Fruit fly (Drosophila melanogaster) whole organism, embryonic: Measurements from ENCODE around the gene CG43230.
A peak's percentile ranks its signal among the peaks of the same experiment; 100 is the strongest.

ENCODE experiments used
- Awh ChIP-seq: fragments of 200-800 bp; sonication (Bioruptor generic); IDR thresholded peaks from 2 replicates; pipeline ENCODE4, ENCODE4 v1.3.6; 2022; ENCODE audit warnings: missing biosample characterization, missing genetic modification characterization
- CG10654 ChIP-seq: fragments of 200-800 bp; sonication (Bioruptor generic); optimal IDR thresholded peaks from 2 replicates; lab custom pipeline; 2016; ENCODE audit warnings: missing biosample characterization, missing genetic modification characterization
- CG11456 ChIP-seq: fragments of 200-800 bp; sonication (Bioruptor generic); IDR thresholded peaks from 3 replicates; pipeline ENCODE4 v1.3.6; 2022; ENCODE audit warnings: missing biosample characterization, missing genetic modification characterization
- CG11504 ChIP-seq: fragments of 200-800 bp; sonication (Bioruptor generic); optimal IDR thresholded peaks from 3 replicates; lab custom pipeline; 2019; ENCODE audit warnings: missing biosample characterization, mild to moderate bottlenecking, missing genetic modification characterization, moderate library complexity
- CG12071 ChIP-seq: fragments of 200-800 bp; sonication (Bioruptor generic); optimal IDR thresholded peaks from 3 replicates; lab custom pipeline; 2018; ENCODE audit warnings: missing biosample characterization, mild to moderate bottlenecking, missing genetic modification characterization
- CG12769 ChIP-seq: fragments of 200-800 bp; sonication (Bioruptor generic); optimal IDR thresholded peaks from 2 replicates; lab custom pipeline; 2019; ENCODE audit warnings: missing biosample characterization, mild to moderate bottlenecking, missing genetic modification characterization, moderate library complexity
- CG1647 ChIP-seq: fragments of 200-800 bp; sonication (Bioruptor generic); optimal IDR thresholded peaks from 3 replicates; lab custom pipeline; 2016; ENCODE audit warnings: missing biosample characterization, missing genetic modification characterization
- CG17359 ChIP-seq: fragments of 200-800 bp; sonication (Bioruptor generic); optimal IDR thresholded peaks from 3 replicates; lab custom pipeline; 2018; ENCODE audit warnings: missing biosample characterization, mild to moderate bottlenecking, missing genetic modification characterization, moderate library complexity
- CG17568 ChIP-seq: fragments of 200-800 bp; sonication (Bioruptor generic); optimal IDR thresholded peaks from 2 replicates; lab custom pipeline; 2018; ENCODE audit warnings: missing biosample characterization, mild to moderate bottlenecking, missing genetic modification characterization, moderate library complexity
- CG18599 ChIP-seq: fragments of 200-800 bp; sonication (Bioruptor generic); optimal IDR thresholded peaks from 3 replicates; lab custom pipeline; 2017; ENCODE audit warnings: missing biosample characterization, missing genetic modification characterization, mild to moderate bottlenecking, moderate library complexity, missing genetic modification reagents
- CG2678 ChIP-seq: fragments of 200-800 bp; sonication (Bioruptor generic); optimal IDR thresholded peaks from 3 replicates; lab custom pipeline; 2019; ENCODE audit warnings: missing biosample characterization, mild to moderate bottlenecking, missing genetic modification characterization, moderate library complexity
- CG32532 ChIP-seq: fragments of 200-800 bp; sonication (Bioruptor generic); IDR thresholded peaks from 2 replicates; pipeline ENCODE4 v1.3.6; 2022; ENCODE audit warnings: missing biosample characterization, missing genetic modification characterization
- CG34376 ChIP-seq: fragments of 200-800 bp; sonication (Bioruptor generic); optimal IDR thresholded peaks from 2 replicates; lab custom pipeline; 2018; ENCODE audit warnings: missing biosample characterization, mild to moderate bottlenecking, missing genetic modification characterization
- CG7556 ChIP-seq: fragments of 200-800 bp; sonication (Bioruptor generic); optimal IDR thresholded peaks from 2 replicates; lab custom pipeline; 2017; ENCODE audit warnings: missing biosample characterization, mild to moderate bottlenecking, missing genetic modification characterization
- CG9215 ChIP-seq: fragments of 200-800 bp; sonication (Bioruptor generic); IDR thresholded peaks from 2 replicates; pipeline ENCODE4 v1.3.6; 2022; ENCODE audit warnings: missing biosample characterization, missing genetic modification characterization
- CG9932 ChIP-seq: fragments of 200-800 bp; sonication (Bioruptor generic); IDR thresholded peaks from 2 replicates; pipeline ENCODE4 v1.3.6; 2022; ENCODE audit warnings: missing biosample characterization, missing genetic modification characterization
- Camta ChIP-seq: fragments of 200-800 bp; sonication (Bioruptor generic); optimal IDR thresholded peaks from 2 replicates; lab custom pipeline; 2016; ENCODE audit warnings: missing biosample characterization, missing genetic modification characterization
- Dbx ChIP-seq: fragments of 200-800 bp; sonication (Bioruptor generic); IDR thresholded peaks from 3 replicates; pipeline ENCODE4 v1.3.6; 2022; ENCODE audit warnings: missing biosample characterization, missing genetic modification characterization
- Deaf1 ChIP-seq: fragments of 200-800 bp; optimal IDR thresholded peaks from 3 replicates; lab custom pipeline; 2019; ENCODE audit warnings: missing biosample characterization, mild to moderate bottlenecking, missing genetic modification characterization, moderate library complexity
- Dek ChIP-seq: fragments of 200-800 bp; sonication (Bioruptor generic); optimal IDR thresholded peaks from 3 replicates; lab custom pipeline; 2019; ENCODE audit warnings: missing biosample characterization, mild to moderate bottlenecking, missing genetic modification characterization, moderate library complexity
- Drgx ChIP-seq: fragments of 200-800 bp; sonication (Bioruptor generic); IDR thresholded peaks from 2 replicates; pipeline ENCODE4 v1.3.6; 2022; ENCODE audit warnings: missing biosample characterization, missing genetic modification characterization
- Ets65A ChIP-seq: fragments of 200-800 bp; sonication (Bioruptor generic); peaks from one replicate; lab custom pipeline; 2016; ENCODE audit warnings: missing biosample characterization, missing genetic modification characterization
- Fer1 ChIP-seq: fragments of 200-800 bp; sonication (Bioruptor generic); optimal IDR thresholded peaks from 2 replicates; lab custom pipeline; 2017; ENCODE audit warnings: missing biosample characterization, mild to moderate bottlenecking, missing genetic modification characterization
- Hmr ChIP-seq: fragments of 200-800 bp; sonication (Bioruptor generic); optimal IDR thresholded peaks from 3 replicates; lab custom pipeline; 2017; ENCODE audit warnings: mild to moderate bottlenecking, missing biosample characterization, missing genetic modification reagents, missing genetic modification characterization
- Hsf ChIP-seq: fragments of 200-800 bp; sonication (Bioruptor generic); optimal IDR thresholded peaks from 3 replicates; lab custom pipeline; 2016; ENCODE audit warnings: missing biosample characterization, missing genetic modification characterization
- Jarid2 ChIP-seq: fragments of 200-800 bp; sonication (Bioruptor generic); optimal IDR thresholded peaks from 3 replicates; lab custom pipeline; 2017; ENCODE audit warnings: mild to moderate bottlenecking, missing biosample characterization, missing genetic modification reagents, missing genetic modification characterization
- Opbp ChIP-seq: fragments of 200-800 bp; sonication (Bioruptor generic); IDR thresholded peaks from 3 replicates; pipeline ENCODE4 v1.3.6; 2022; ENCODE audit warnings: missing biosample characterization, missing genetic modification characterization; ENCODE audit not compliant: partially characterized antibody
- Trl ChIP-seq, 3 experiments: fragments of >200 bp in 2 of 3; fragments of 200-800 bp in 1 of 3; sonication (Bioruptor generic) in 1 of 3; optimal IDR thresholded peaks; 2 replicates in 1 of 3; 3 replicates in 2 of 3; lab custom pipeline; 2016 to 2017; ENCODE audit warnings: missing biosample characterization in 1 of 3, missing genetic modification characterization in 1 of 3
- abd-A ChIP-seq: fragments of 200-800 bp; sonication (Bioruptor generic); optimal IDR thresholded peaks from 3 replicates; lab custom pipeline; 2019; ENCODE audit warnings: missing biosample characterization, mild to moderate bottlenecking, missing genetic modification characterization, moderate library complexity
- amos ChIP-seq: fragments of 200-800 bp; sonication (Bioruptor generic); IDR thresholded peaks from 2 replicates; pipeline ENCODE4 v1.3.6; 2022; ENCODE audit warnings: missing biosample characterization, missing genetic modification characterization; ENCODE audit not compliant: partially characterized antibody
- ara ChIP-seq: fragments of 200-800 bp; sonication (Bioruptor generic); IDR thresholded peaks from 2 replicates; pipeline ENCODE4 v1.3.6; 2022; ENCODE audit warnings: missing biosample characterization, missing genetic modification characterization
- bcd ChIP-seq: fragments of 200-800 bp; sonication (Bioruptor generic); optimal IDR thresholded peaks from 2 replicates; lab custom pipeline; 2017; ENCODE audit warnings: missing biosample characterization, mild to moderate bottlenecking, missing genetic modification characterization
- chif ChIP-seq, 2 experiments: fragments of 200-800 bp; sonication (Bioruptor generic); optimal IDR thresholded peaks; 3 replicates each; lab custom pipeline; 2016; ENCODE audit warnings: missing biosample characterization in 2 of 2, missing genetic modification characterization in 2 of 2
- crol ChIP-seq: fragments of 200-800 bp; sonication (Bioruptor generic); IDR thresholded peaks from 2 replicates; pipeline ENCODE4 v1.3.6; 2022; ENCODE audit warnings: missing biosample characterization, missing genetic modification characterization
- danr ChIP-seq: fragments of 200-800 bp; sonication (Bioruptor generic); IDR thresholded peaks from 2 replicates; pipeline ENCODE4 v1.3.6; 2022; ENCODE audit warnings: missing biosample characterization, missing genetic modification characterization
- dmrt99B ChIP-seq: fragments of 200-800 bp; sonication (Bioruptor generic); optimal IDR thresholded peaks from 2 replicates; lab custom pipeline; 2018; ENCODE audit warnings: missing biosample characterization, mild to moderate bottlenecking, missing genetic modification characterization, moderate library complexity
- ewg ChIP-seq: fragments of 200-800 bp; sonication (Bioruptor generic); optimal IDR thresholded peaks from 3 replicates; lab custom pipeline; 2017; ENCODE audit warnings: mild to moderate bottlenecking, missing biosample characterization, missing genetic modification reagents, missing genetic modification characterization
- gsb ChIP-seq: fragments of 200-800 bp; sonication (Bioruptor generic); IDR thresholded peaks from 2 replicates; pipeline ENCODE4 v1.3.6; 2022; ENCODE audit warnings: missing biosample characterization, missing genetic modification characterization
- insv ChIP-seq, 2 experiments: fragments of 200-800 bp; sonication (Bioruptor generic); optimal IDR thresholded peaks; 3 replicates each; lab custom pipeline; 2016 to 2018; ENCODE audit warnings: missing biosample characterization in 2 of 2, missing genetic modification characterization in 2 of 2
- kay ChIP-seq: fragments of 200-800 bp; sonication (Bioruptor generic); optimal IDR thresholded peaks from 2 replicates; lab custom pipeline; 2016; ENCODE audit warnings: missing biosample characterization, missing genetic modification characterization
- nmo ChIP-seq: fragments of 200-800 bp; sonication (Bioruptor generic); optimal IDR thresholded peaks from 2 replicates; lab custom pipeline; 2018; ENCODE audit warnings: missing biosample characterization, mild to moderate bottlenecking, missing genetic modification characterization, moderate library complexity
- pnt ChIP-seq: fragments of 200-800 bp; sonication (Bioruptor generic); optimal IDR thresholded peaks from 3 replicates; lab custom pipeline; 2016; ENCODE audit warnings: missing biosample characterization, missing genetic modification characterization
- schlank ChIP-seq: fragments of 200-800 bp; sonication (Bioruptor generic); optimal IDR thresholded peaks from 2 replicates; lab custom pipeline; 2018; ENCODE audit warnings: missing biosample characterization, mild to moderate bottlenecking, missing genetic modification characterization
- scrt ChIP-seq: fragments of 200-800 bp; sonication (Bioruptor generic); optimal IDR thresholded peaks from 2 replicates; lab custom pipeline; 2018; ENCODE audit warnings: missing biosample characterization, mild to moderate bottlenecking, missing genetic modification characterization, moderate library complexity
- sr ChIP-seq: fragments of 200-800 bp; sonication (Bioruptor generic); IDR thresholded peaks from 3 replicates; pipeline ENCODE4 v1.3.6; 2022; ENCODE audit warnings: missing biosample characterization, missing genetic modification characterization
- tx ChIP-seq: fragments of 200-800 bp; sonication (Bioruptor generic); optimal IDR thresholded peaks from 2 replicates; lab custom pipeline; 2016; ENCODE audit warnings: missing biosample characterization, missing genetic modification characterization

CG43230 gene

DNA sequence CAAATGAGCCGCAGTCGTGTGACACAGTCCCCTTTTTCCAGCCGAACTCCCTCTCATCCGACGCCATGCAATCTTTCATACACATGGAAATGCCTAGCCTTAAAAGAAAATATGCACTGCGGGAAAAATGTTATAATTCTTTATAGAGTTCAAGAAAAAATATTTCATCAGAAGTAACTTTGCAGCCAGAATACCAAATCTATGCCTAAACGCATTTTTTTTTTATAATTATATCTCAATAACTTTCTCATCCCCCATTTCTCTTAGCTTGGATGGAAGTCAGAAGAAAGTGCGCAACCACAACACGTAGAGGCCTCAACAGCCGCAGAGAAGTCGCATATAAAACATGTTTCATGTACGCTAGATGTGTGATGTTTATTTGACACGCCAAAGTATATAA, 36.0 kb upstream of the CG43230 start (continued):
- TF ChIP-seq Hmr (GFP tag; lab: Kevin White, UChicago) = peak; percentile 51
- TF ChIP-seq sr (GFP tag; lab: Robert Waterston, UW) = no peak

DNA sequence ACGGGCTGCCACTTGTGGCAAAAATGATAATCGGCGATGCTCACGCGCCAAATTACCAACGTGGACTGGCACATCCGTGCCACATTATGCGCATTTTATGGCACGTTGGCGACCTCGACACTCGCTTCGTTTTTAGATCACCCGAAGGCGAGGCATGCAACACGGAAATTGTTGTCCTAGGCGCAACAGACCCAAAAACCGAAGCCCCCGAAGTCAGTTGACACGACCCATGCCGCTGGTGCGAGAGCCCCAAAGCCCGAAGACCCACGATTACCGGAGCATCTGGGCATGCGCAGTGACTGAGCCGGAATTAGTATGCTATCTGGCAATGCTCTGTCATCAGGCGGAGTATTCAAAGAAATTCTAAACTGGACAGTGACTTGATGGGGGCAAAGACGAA, 14.6 kb upstream of the CG43230 start, which contains the start of gene CG4168:
Gene CG4168 (minus strand): TSS at position 51 of the 400 bp plus-strand sequence.
- TF ChIP-seq schlank (tag; lab: Kevin White, UChicago) = no peak
- TF ChIP-seq insv (GFP tag; optimal IDR thresholded peaks at IDR 0.05; lab: Kevin White, UChicago) = no peak
- 0 out of 3 replicates have a peak, but pooled peaks have one; percentile 25 for TF ChIP-seq Opbp (GFP tag; lab: Robert Waterston, UW)
- TF ChIP-seq CG9932 = no peak
- TF ChIP-seq Trl (optimal IDR thresholded peaks at IDR 0.05; lab: Kevin White, UChicago) = peak in 1 of 2 experiments; percentile 3
- TF ChIP-seq Trl (GFP tag; optimal IDR thresholded peaks at IDR 0.05; lab: Kevin White, UChicago) = no peak
- TF ChIP-seq CG9215 (GFP tag; lab: Robert Waterston, UW) = 0 out of 2 replicates have a peak, but pooled peaks have one; percentile 37
- peak; percentile 5 for TF ChIP-seq CG11504 (tag; lab: Kevin White, UChicago)
- no peak for TF ChIP-seq kay
- TF ChIP-seq Jarid2 (GFP tag; lab: Kevin White, UChicago) = peak; percentile 45
- no peak for TF ChIP-seq tx (GFP tag; lab: Kevin White, UChicago)
- no peak for TF ChIP-seq Dbx (GFP tag; lab: Robert Waterston, UW)
- TF ChIP-seq crol (GFP tag; lab: Robert Waterston, UW) = peak; percentile 32; the same call in 1 of the 2 replicates
- TF ChIP-seq ewg (GFP tag; lab: Kevin White, UChicago) = peak; percentile 96
- TF ChIP-seq CG11456 (GFP tag; lab: Robert Waterston, UW) = 0 out of 3 replicates have a peak, but pooled peaks have one; percentile 25
- TF ChIP-seq Ets65A (GFP tag; lab: Kevin White, UChicago) = peak; percentile 27
- no peak for TF ChIP-seq danr (GFP tag; lab: Robert Waterston, UW)
- peak; percentile 4; the same call in 1 of the 2 replicates for TF ChIP-seq amos
- TF ChIP-seq abd-A (tag; lab: Kevin White, UChicago) = peak; percentile 69
- peak; percentile 99 for TF ChIP-seq Deaf1
- TF ChIP-seq scrt (GFP tag; lab: Kevin White, UChicago) = peak; percentile 67
- TF ChIP-seq nmo (GFP tag; lab: Kevin White, UChicago) = no peak
- TF ChIP-seq, all 482 proteins: peak for 13

DNA sequence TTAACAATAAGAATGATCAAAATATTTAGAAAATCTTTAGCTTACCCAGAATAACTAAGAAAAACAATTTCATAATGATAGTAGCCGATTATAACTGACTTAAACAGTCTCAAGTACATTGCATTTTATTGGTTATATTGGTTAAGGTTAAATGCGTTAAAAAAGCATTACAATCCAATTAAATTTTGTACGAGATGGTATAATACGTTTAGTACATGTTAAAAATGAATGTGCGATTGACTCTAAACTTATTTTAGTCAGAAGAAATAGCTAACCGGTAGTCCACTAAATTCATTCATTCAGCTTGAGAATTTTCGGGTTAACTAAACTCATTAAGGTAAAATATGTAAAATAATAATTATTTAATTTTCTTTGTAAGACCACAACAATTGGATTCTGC, 13.0 kb upstream of the CG43230 start, which contains the start of gene Sfp35C:
Gene Sfp35C (minus strand): TSS at position 101 of the 400 bp plus-strand sequence.
- no peak for TF ChIP-seq CG12769
- no peak for TF ChIP-seq bcd (GFP tag; lab: Kevin White, UChicago)
- no peak for TF ChIP-seq CG10654 (GFP tag; lab: Kevin White, UChicago)
- TF ChIP-seq CG34376 = no peak

DNA sequence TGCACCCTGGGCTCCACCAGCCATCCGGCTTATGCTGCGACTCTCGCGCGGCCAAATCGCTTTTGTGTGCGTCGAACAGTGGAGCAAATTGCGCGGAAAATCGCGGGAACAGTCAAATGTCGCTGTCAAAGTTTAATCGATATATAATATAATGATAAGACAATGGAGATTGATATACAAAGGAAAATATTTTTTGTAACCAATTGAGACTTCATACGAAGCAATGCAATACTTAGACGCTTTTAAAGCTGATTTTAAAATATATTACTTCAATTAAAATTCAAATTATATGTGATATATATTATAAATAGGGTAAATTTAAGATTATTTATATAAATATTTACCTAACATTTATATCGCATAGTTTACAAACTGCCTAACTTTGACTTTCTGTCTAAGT, 3.5 kb upstream of the CG43230 start:
- TF ChIP-seq dmrt99B (tag; lab: Kevin White, UChicago) (peak; percentile 9), CG1647 (no peak), CG11504 (tag; lab: Kevin White, UChicago) (peak; percentile 29), Hsf (no peak), Drgx (GFP tag; lab: Robert Waterston, UW) (no peak), gsb (no peak), CG17568 (GFP tag; lab: Kevin White, UChicago) (no peak), CG12071 (GFP tag; lab: Kevin White, UChicago) (no peak), Fer1 (GFP tag; lab: Kevin White, UChicago) (no peak), Awh (GFP tag; lab: Robert Waterston, UW) (no peak), pnt (no peak), ara (no peak), CG7556 (peak; percentile 52), chif (GFP tag; optimal IDR thresholded peaks at IDR 0.05; lab: Kevin White, UChicago) (no peak), CG32532 (GFP tag; lab: Robert Waterston, UW) (0 out of 2 replicates have a peak, but pooled peaks have one; percentile 1), CG2678 (tag; lab: Kevin White, UChicago) (peak; percentile 34), CG17359 (tag; lab: Kevin White, UChicago) (no peak), CG18599 (peak; percentile 18), Dek (tag; lab: Kevin White, UChicago) (no peak), Camta (GFP tag; lab: Kevin White, UChicago) (no peak)
